Fruit fly (Drosophila melanogaster): ENCODE data around the gene RpL30.

RpL30 gene

dm6 chr2L:19021278-19022220 is 12.4 kb upstream of the RpL30 start (continued):
- TF ChIP-seq CG1024 (GFP tag; IDR thresholded peaks at IDR 0.05) (no peak), Nf-YC (tag; optimal IDR thresholded peaks at IDR 0.05) (peak; percentile 71), chinmo (GFP tag; IDR thresholded peaks at IDR 0.05; ENCODE audit: partially characterized antibody) (0 out of 4 replicates have a peak, but pooled peaks have one; percentile 51), zf30C (GFP tag; optimal IDR thresholded peaks at IDR 0.05) (no peak), caup (GFP tag; optimal IDR thresholded peaks at IDR 0.05; ENCODE audit: severe bottlenecking) (peak; percentile 74)

DNA sequence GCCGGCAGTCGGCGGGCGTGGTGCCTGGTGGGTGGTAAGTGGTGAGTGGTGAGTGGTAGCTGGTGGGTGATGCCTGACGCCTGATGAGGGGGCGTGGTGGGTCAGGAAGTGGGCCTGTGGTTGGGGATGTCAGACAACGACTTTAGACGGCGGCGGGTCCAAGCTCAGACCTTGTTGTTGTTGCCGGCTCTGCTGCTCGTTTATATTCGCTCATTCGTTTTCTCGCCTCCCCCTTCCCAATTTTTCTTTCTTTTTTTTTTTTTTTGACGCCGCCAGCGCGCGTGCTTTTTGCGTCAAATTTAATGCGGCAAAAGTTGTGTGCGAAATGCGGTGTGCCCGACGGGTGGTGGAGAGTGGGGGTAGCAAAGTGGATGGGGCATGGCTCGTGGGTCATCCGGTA is 10.5 kb upstream of the RpL30 start:
- TF ChIP-seq CG8359 (GFP tag; optimal IDR thresholded peaks at IDR 0.05; ENCODE audit: borderline replicate concordance) (no peak), Adf1 (GFP tag; IDR thresholded peaks at IDR 0.05) (peak; percentile 66; the same call in 1 of the 2 replicates), MTF-1 (GFP tag; optimal IDR thresholded peaks at IDR 0.05; ENCODE audit: borderline replicate concordance) (no peak), Ada2b (GFP tag; IDR thresholded peaks at IDR 0.05) (no peak), E2f1 (GFP tag; IDR thresholded peaks at IDR 0.05) (no peak), Hey (tag; optimal IDR thresholded peaks at IDR 0.05) (peak; percentile 89), CG5180 (GFP tag; optimal IDR thresholded peaks at IDR 0.05) (no peak), Awh (GFP tag; IDR thresholded peaks at IDR 0.05) (no peak), BtbVII (GFP tag; optimal IDR thresholded peaks at IDR 0.05) (no peak), h (optimal IDR thresholded peaks at IDR 0.05) (no peak), CG13287 (GFP tag; IDR thresholded peaks at IDR 0.05; ENCODE audit: partially characterized antibody) (no peak), sim (GFP tag; IDR thresholded peaks at IDR 0.05) (no peak), Spps (tag; optimal IDR thresholded peaks at IDR 0.05) (no peak), p53 (GFP tag; optimal IDR thresholded peaks at IDR 0.05) (no peak), mam (GFP tag; optimal IDR thresholded peaks at IDR 0.05) (no peak), CG33557 (GFP tag; optimal IDR thresholded peaks at IDR 0.05) (no peak), usp (GFP tag; optimal IDR thresholded peaks at IDR 0.05) (no peak), CG7786 (GFP tag; optimal IDR thresholded peaks at IDR 0.05) (no peak), CG16815 (GFP tag; optimal IDR thresholded peaks at IDR 0.05) (no peak), CG10431 (GFP tag; optimal IDR thresholded peaks at IDR 0.05) (no peak), CG8478 (optimal IDR thresholded peaks at IDR 0.05) (no peak), CG11247 (GFP tag; IDR thresholded peaks at IDR 0.05) (no peak), CG12219 (GFP tag; optimal IDR thresholded peaks at IDR 0.05) (no peak), zen (tag; optimal IDR thresholded peaks at IDR 0.05) (no peak), Dref (GFP tag; IDR thresholded peaks at IDR 0.05) (no peak), CG34224 (GFP tag; IDR thresholded peaks at IDR 0.05; ENCODE audit: partially characterized antibody) (no peak), CG16813 (GFP tag; IDR thresholded peaks at IDR 0.05; ENCODE audit: partially characterized antibody) (no peak), CG7271 (tag; optimal IDR thresholded peaks at IDR 0.05) (no peak), tll (GFP tag; optimal IDR thresholded peaks at IDR 0.05) (no peak), HmgZ (tag; optimal IDR thresholded peaks at IDR 0.05) (no peak), CG9215 (GFP tag; IDR thresholded peaks at IDR 0.05) (no peak), CG2199 (GFP tag; IDR thresholded peaks at IDR 0.05) (no peak), cg (GFP tag; optimal IDR thresholded peaks at IDR 0.05) (no peak), ci (GFP tag; IDR thresholded peaks at IDR 0.05) (no peak), Med (GFP tag) (peak; percentile 49), CG10543 (GFP tag; optimal IDR thresholded peaks at IDR 0.05) (peak; percentile 34), Oaz (GFP tag; IDR thresholded peaks at IDR 0.05) (no peak), CG13894 (tag; optimal IDR thresholded peaks at IDR 0.05) (peak; percentile 25), Chrac-16 (GFP tag; optimal IDR thresholded peaks at IDR 0.05) (no peak), kay (GFP tag; optimal IDR thresholded peaks at IDR 0.05) (no peak), ara (GFP tag; IDR thresholded peaks at IDR 0.05) (no peak), lab (GFP tag; optimal IDR thresholded peaks at IDR 0.05) (no peak), CG17802 (tag; optimal IDR thresholded peaks at IDR 0.05) (no peak)

Data from whole organism, embryonic.